Worm (Caenorhabditis elegans) whole organism, late embryonic: ENCODE measurements around the gene Y69A2AR.16.

Source experiments
- C08G9.2 ChIP-seq: sonication (generic microtip); optimal IDR thresholded peaks from 2 replicates; lab custom pipeline; 2016; ENCODE audit warnings: mild to moderate bottlenecking, missing genetic modification characterization, moderate library complexity, missing compliant biosample characterization
- K02D7.2 ChIP-seq: sonication (generic microtip); optimal IDR thresholded peaks from 2 replicates; lab custom pipeline; 2017; ENCODE audit warnings: mild to moderate bottlenecking, missing genetic modification characterization, missing compliant biosample characterization
- T23F11.4 ChIP-seq: fragments of 200-800 bp; sonication (Bioruptor generic); optimal IDR thresholded peaks from 2 replicates; lab custom pipeline; 2018; ENCODE audit warnings: mild to moderate bottlenecking, missing genetic modification characterization, missing compliant biosample characterization
- ceh-30 ChIP-seq: fragments of 150-350 bp; optimal IDR thresholded peaks from 2 replicates; lab custom pipeline; 2014; ENCODE audit warnings: missing biosample characterization, missing genetic modification characterization
- elt-2 ChIP-seq: sonication (generic microtip); optimal IDR thresholded peaks from 2 replicates; lab custom pipeline; 2016; ENCODE audit warnings: missing genetic modification reagents, missing genetic modification characterization, missing compliant biosample characterization
- nhr-11 ChIP-seq: fragments of 150-350 bp; optimal IDR thresholded peaks from 2 replicates; lab custom pipeline; 2014; ENCODE audit warnings: missing biosample characterization, missing genetic modification characterization
- pax-1 ChIP-seq: fragments of 150-350 bp; optimal IDR thresholded peaks from 2 replicates; lab custom pipeline; 2014; ENCODE audit warnings: missing biosample characterization, missing genetic modification characterization
- sdc-2 ChIP-seq: sonication (generic microtip); optimal IDR thresholded peaks from 2 replicates; lab custom pipeline; 2016; ENCODE audit warnings: missing genotype, missing genetic modification characterization, missing compliant biosample characterization
- sox-4 ChIP-seq: sonication (generic microtip); optimal IDR thresholded peaks from 2 replicates; lab custom pipeline; 2017; ENCODE audit warnings: mild to moderate bottlenecking, missing genetic modification characterization, inconsistent platforms, missing compliant biosample characterization
- tbx-2 ChIP-seq: sonication (generic microtip); optimal IDR thresholded peaks from 2 replicates; lab custom pipeline; 2016; ENCODE audit warnings: missing genetic modification characterization, missing compliant biosample characterization
- ttx-3 ChIP-seq: sonication (generic microtip); optimal IDR thresholded peaks from 2 replicates; lab custom pipeline; 2016; ENCODE audit warnings: missing genetic modification reagents, missing genetic modification characterization, missing compliant biosample characterization

DNA sequence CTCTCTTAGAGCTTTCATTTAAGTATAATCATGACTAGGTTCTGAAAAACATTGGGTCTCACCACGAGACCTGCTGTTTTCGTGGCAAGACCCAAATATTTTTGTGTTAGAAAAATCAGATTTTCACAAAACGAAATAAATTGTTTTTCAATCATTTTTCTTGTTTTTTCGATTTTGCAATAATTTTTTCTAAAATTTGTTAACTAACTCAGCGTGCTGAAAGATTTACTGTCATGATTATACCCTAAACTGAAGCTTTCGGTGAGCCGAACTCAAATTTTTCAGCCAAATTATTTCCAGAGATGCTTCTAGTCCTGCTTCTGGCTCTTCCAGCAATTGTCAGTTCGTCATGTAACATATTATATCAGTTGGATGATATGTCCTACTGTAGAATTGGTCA is 15.6 kb upstream of the Y69A2AR.16 start, which contains the start of gene Y69A2AL.2:
- TF ChIP-seq elt-2: no peak
- TF ChIP-seq nhr-11 (tag; lab: Kevin White, UChicago): no peak
- no peak for TF ChIP-seq tbx-2 (tag; lab: Kevin White, UChicago)
- no peak for TF ChIP-seq ttx-3 (tag; lab: Kevin White, UChicago)
- no peak for TF ChIP-seq K02D7.2 (tag; lab: Kevin White, UChicago)
- TF ChIP-seq ceh-30 (tag; lab: Kevin White, UChicago): no peak
- no peak for TF ChIP-seq sox-4
- TF ChIP-seq sdc-2 (tag; lab: Kevin White, UChicago): no peak
- TF ChIP-seq pax-1 (tag; lab: Kevin White, UChicago): no peak
- no peak for TF ChIP-seq T23F11.4 (GFP tag; lab: Kevin White, UChicago)
- no peak for TF ChIP-seq C08G9.2 (tag; lab: Kevin White, UChicago)
